Fruit fly (Drosophila melanogaster): ENCODE data around the gene Rev1.

Rev1 gene

dm6 chr3L:640324-640974 is 13.7 kb upstream of the Rev1 start (continued):
- TF ChIP-seq Nf-YC (tag; optimal IDR thresholded peaks at IDR 0.05) (peak; percentile 16), NFAT (GFP tag; IDR thresholded peaks at IDR 0.05) (0 out of 2 replicates have a peak, but pooled peaks have one; percentile 15), Atf3 (GFP tag; optimal IDR thresholded peaks at IDR 0.05) (peak; percentile 87), gce (GFP tag; IDR thresholded peaks at IDR 0.05) (peak; percentile 67; the same call in 2 of the 3 replicates), nau (GFP tag; optimal IDR thresholded peaks at IDR 0.05) (peak; percentile 50), CG7839 (tag; optimal IDR thresholded peaks at IDR 0.05) (peak; percentile 85), esg (GFP tag; conservative IDR thresholded peaks at IDR 0.05) (peak; percentile 73), dmrt99B (tag; optimal IDR thresholded peaks at IDR 0.05) (peak; percentile 83), CG33557 (GFP tag; optimal IDR thresholded peaks at IDR 0.05) (peak; percentile 93), CG17912 (GFP tag; optimal IDR thresholded peaks at IDR 0.05) (no peak), usp (GFP tag; optimal IDR thresholded peaks at IDR 0.05) (no peak), CG32767 (GFP tag; IDR thresholded peaks at IDR 0.05) (peak; percentile 74), phol (tag; optimal IDR thresholded peaks at IDR 0.05) (peak; percentile 90), CoRest (tag; optimal IDR thresholded peaks at IDR 0.05) (peak; percentile 88), ap (GFP tag; IDR thresholded peaks at IDR 0.05) (peak; percentile 72), bcd (GFP tag; optimal IDR thresholded peaks at IDR 0.05) (peak; percentile 80), Nf-YA (GFP tag; IDR thresholded peaks at IDR 0.05) (peak; percentile 4), CG15073 (GFP tag; optimal IDR thresholded peaks at IDR 0.05) (peak; percentile 44), Ravus (GFP tag; IDR thresholded peaks at IDR 0.05) (no peak; the same call in none of the 2 replicates), MESR4 (GFP tag; optimal IDR thresholded peaks at IDR 0.05) (peak; percentile 2), tna (GFP tag; IDR thresholded peaks at IDR 0.05; ENCODE audit: partially characterized antibody) (no peak), CG1529 (GFP tag; optimal IDR thresholded peaks at IDR 0.05) (peak; percentile 78), CG1647 (GFP tag; optimal IDR thresholded peaks at IDR 0.05) (peak; percentile 76), CG14667 (GFP tag; IDR thresholded peaks at IDR 0.05) (peak; percentile 31; the same call in 1 of the 2 replicates), Fer3 (tag; optimal IDR thresholded peaks at IDR 0.05) (peak; percentile 71), CG16863 (GFP tag; optimal IDR thresholded peaks at IDR 0.05) (peak; percentile 88), Ptx1 (GFP tag; IDR thresholded peaks at IDR 0.05) (peak; percentile 83), CG3281 (GFP tag; optimal IDR thresholded peaks at IDR 0.05) (peak; percentile 79), Ada2b (GFP tag; IDR thresholded peaks at IDR 0.05) (peak; percentile 50; the same call in 1 of the 2 replicates), Mes4 (GFP tag; optimal IDR thresholded peaks at IDR 0.05) (peak; percentile 86), lab (GFP tag; optimal IDR thresholded peaks at IDR 0.05) (peak; percentile 81), CG7963 (GFP tag; IDR thresholded peaks at IDR 0.05; ENCODE audit: partially characterized antibody) (no peak), CG33213 (GFP tag; optimal IDR thresholded peaks at IDR 0.05) (peak; percentile 74), Dfd (GFP tag; optimal IDR thresholded peaks at IDR 0.05) (no peak), Atf-2 (GFP tag; optimal IDR thresholded peaks at IDR 0.05) (peak; percentile 76), CG7928 (GFP tag; optimal IDR thresholded peaks at IDR 0.05) (peak; percentile 33), pfk (GFP tag; optimal IDR thresholded peaks at IDR 0.05) (peak; percentile 78), eve (GFP tag; optimal IDR thresholded peaks at IDR 0.05) (peak; percentile 54 to 96), CG10462 (GFP tag; optimal IDR thresholded peaks at IDR 0.05) (peak; percentile 80)

- TF ChIP-seq ken (GFP tag; IDR thresholded peaks at IDR 0.05) = 0 out of 3 replicates have a peak, but pooled peaks have one; percentile 19
- no peak for TF ChIP-seq pnt (GFP tag; optimal IDR thresholded peaks at IDR 0.05)
- no peak for TF ChIP-seq ab (GFP tag; optimal IDR thresholded peaks at IDR 0.05)
- peak; percentile 22; the same call in 1 of the 2 replicates for TF ChIP-seq E2f1 (GFP tag; IDR thresholded peaks at IDR 0.05)
- TF ChIP-seq CG14014 (GFP tag; IDR thresholded peaks at IDR 0.05) = 0 out of 2 replicates have a peak, but pooled peaks have one; percentile 14
- TF ChIP-seq hth (optimal IDR thresholded peaks at IDR 0.05) = no peak
- TF ChIP-seq Optix (GFP tag; IDR thresholded peaks at IDR 0.05) = peak; percentile 34; the same call in 1 of the 3 replicates
- TF ChIP-seq CG16813 (GFP tag; IDR thresholded peaks at IDR 0.05; ENCODE audit: partially characterized antibody) = no peak
- TF ChIP-seq ranshi (GFP tag; IDR thresholded peaks at IDR 0.05) = no peak
- peak; percentile 2; the same call in 1 of the 2 replicates for TF ChIP-seq CG10321 (GFP tag; IDR thresholded peaks at IDR 0.05)
- 0 out of 2 replicates have a peak, but pooled peaks have one; percentile 10 for TF ChIP-seq CG5953 (GFP tag; IDR thresholded peaks at IDR 0.05)
- TF ChIP-seq CG18599 (GFP tag; optimal IDR thresholded peaks at IDR 0.05) = peak; percentile 8
- peak; percentile 20 for TF ChIP-seq CG5245 (GFP tag; optimal IDR thresholded peaks at IDR 0.05)
Observed at dm6 chr3L:641436-641835, 12.7 kb upstream of the Rev1 start.
